Comparison of ENCODE assay signal across 1 fruit fly cellular context in the genomic region with DNA sequence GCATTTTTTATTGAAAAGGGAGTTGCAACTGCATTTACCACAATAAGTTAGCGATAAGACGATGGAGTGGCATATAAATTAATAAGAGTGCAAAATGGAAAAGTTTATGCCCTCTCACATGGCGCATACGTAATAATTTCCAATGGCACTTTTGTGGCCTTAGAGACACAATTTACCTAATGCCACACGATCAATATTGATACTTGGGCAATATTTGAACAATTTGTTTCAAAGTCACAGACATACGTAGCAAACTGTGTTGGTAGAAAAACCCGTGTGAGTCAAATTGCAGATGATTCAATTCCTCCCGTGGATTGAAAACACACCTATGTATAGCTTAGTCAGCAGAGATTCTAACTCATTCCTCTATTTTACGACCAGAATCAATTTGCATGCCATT.
TF ChIP-seq lines count a peak whose summit lies in the region.

No protein-coding gene starts in this region.

TF ChIP-seq in whole organism, embryonic, 481 proteins besides CTCF, POLR2A, EP300 and RAD21 (continued from another document and continues in another):
- TF ChIP-seq HLH3B (GFP tag; IDR thresholded peaks at IDR 0.05; lab: Robert Waterston, UW) (no peak), CG13424 (tag; optimal IDR thresholded peaks at IDR 0.05; lab: Kevin White, UChicago) (peak; percentile 34), Asciz (GFP tag; optimal IDR thresholded peaks at IDR 0.05; lab: Kevin White, UChicago) (peak; percentile 61), dmrt11E (tag; optimal IDR thresholded peaks at IDR 0.05; lab: Kevin White, UChicago) (no peak), sug (tag; optimal IDR thresholded peaks at IDR 0.05; lab: Kevin White, UChicago) (peak; percentile 6), Sry-β (GFP tag; optimal IDR thresholded peaks at IDR 0.05; lab: Kevin White, UChicago) (no peak), usp (GFP tag; optimal IDR thresholded peaks at IDR 0.05; lab: Kevin White, UChicago) (no peak), Ets97D (GFP tag; optimal IDR thresholded peaks at IDR 0.05; lab: Kevin White, UChicago) (no peak), onecut (GFP tag; IDR thresholded peaks at IDR 0.05; lab: Robert Waterston, UW) (peak; percentile 23), CG11695 (GFP tag; IDR thresholded peaks at IDR 0.05; lab: Robert Waterston, UW) (peak; percentile 21; the same call in 1 of the 3 replicates), CG7357 (GFP tag; IDR thresholded peaks at IDR 0.05; lab: Robert Waterston, UW) (no peak), CG8281 (tag; optimal IDR thresholded peaks at IDR 0.05; lab: Kevin White, UChicago) (peak; percentile 9), Meics (GFP tag; optimal IDR thresholded peaks at IDR 0.05; lab: Kevin White, UChicago) (peak; percentile 8), CG18476 (GFP tag; optimal IDR thresholded peaks at IDR 0.05; lab: Kevin White, UChicago) (no peak), eyg (GFP tag; optimal IDR thresholded peaks at IDR 0.05; lab: Kevin White, UChicago) (no peak), salm (tag; optimal IDR thresholded peaks at IDR 0.05; lab: Kevin White, UChicago) (peak; percentile 14), CG3847 (GFP tag; IDR thresholded peaks at IDR 0.05; lab: Robert Waterston, UW) (no peak), amos (GFP tag; IDR thresholded peaks at IDR 0.05; lab: Robert Waterston, UW; ENCODE audit: partially characterized antibody) (no peak), CG31365 (tag; optimal IDR thresholded peaks at IDR 0.05; lab: Kevin White, UChicago) (no peak), inv (GFP tag; IDR thresholded peaks at IDR 0.05; lab: Robert Waterston, UW; ENCODE audit: partially characterized antibody) (no peak), CG11696 (GFP tag; IDR thresholded peaks at IDR 0.05; lab: Robert Waterston, UW) (peak; percentile 37; the same call in 1 of the 2 replicates), Rx (GFP tag; IDR thresholded peaks at IDR 0.05; lab: Robert Waterston, UW) (peak; percentile 25; the same call in 1 of the 2 replicates), CG12219 (GFP tag; optimal IDR thresholded peaks at IDR 0.05; lab: Kevin White, UChicago) (peak; percentile 6), CG5180 (GFP tag; optimal IDR thresholded peaks at IDR 0.05; lab: Kevin White, UChicago) (peak; percentile 19), Jarid2 (GFP tag; optimal IDR thresholded peaks at IDR 0.05; lab: Kevin White, UChicago) (peak; percentile 29), CG13296 (GFP tag; optimal IDR thresholded peaks at IDR 0.05; lab: Kevin White, UChicago) (peak; percentile 68), Oli (tag; optimal IDR thresholded peaks at IDR 0.05; lab: Kevin White, UChicago) (no peak), CG10209 (GFP tag; optimal IDR thresholded peaks at IDR 0.05; lab: Kevin White, UChicago) (peak; percentile 20), CG6854 (GFP tag; optimal IDR thresholded peaks at IDR 0.05; lab: Kevin White, UChicago) (peak; percentile 51), p53 (GFP tag; optimal IDR thresholded peaks at IDR 0.05; lab: Kevin White, UChicago) (peak; percentile 45), HmgZ (tag; optimal IDR thresholded peaks at IDR 0.05; lab: Kevin White, UChicago) (no peak), CG1233 (GFP tag; optimal IDR thresholded peaks at IDR 0.05; lab: Kevin White, UChicago) (peak; percentile 40), YL-1 (GFP tag; optimal IDR thresholded peaks at IDR 0.05; lab: Kevin White, UChicago) (no peak), CG6683 (GFP tag; optimal IDR thresholded peaks at IDR 0.05; lab: Kevin White, UChicago) (peak; percentile 23), CG15479 (GFP tag; optimal IDR thresholded peaks at IDR 0.05; lab: Kevin White, UChicago) (no peak), Dll (GFP tag; IDR thresholded peaks at IDR 0.05; lab: Robert Waterston, UW; ENCODE audit: partially characterized antibody) (no peak), kah (GFP tag; optimal IDR thresholded peaks at IDR 0.05; lab: Kevin White, UChicago) (peak; percentile 6), jigr1 (GFP tag; IDR thresholded peaks at IDR 0.05; lab: Robert Waterston, UW) (no peak), Blimp-1 (GFP tag; optimal IDR thresholded peaks at IDR 0.05; lab: Kevin White, UChicago) (peak; percentile 5), Sry-δ (GFP tag; optimal IDR thresholded peaks at IDR 0.05; lab: Kevin White, UChicago) (no peak), BEAF-32 (GFP tag; optimal IDR thresholded peaks at IDR 0.05; lab: Kevin White, UChicago) (no peak), run (tag; optimal IDR thresholded peaks at IDR 0.05; lab: Kevin White, UChicago) (no peak), H2.0 (GFP tag; IDR thresholded peaks at IDR 0.05; lab: Robert Waterston, UW) (no peak), da (GFP tag; optimal IDR thresholded peaks at IDR 0.05; lab: Kevin White, UChicago) (no peak), ATbp (GFP tag; optimal IDR thresholded peaks at IDR 0.05; lab: Kevin White, UChicago) (peak; percentile 75), hth (optimal IDR thresholded peaks at IDR 0.05; lab: Kevin White, UChicago) (no peak), jing (GFP tag; optimal IDR thresholded peaks at IDR 0.05; lab: Kevin White, UChicago) (no peak), maf-S (GFP tag; optimal IDR thresholded peaks at IDR 0.05; lab: Kevin White, UChicago) (no peak), vvl (GFP tag; IDR thresholded peaks at IDR 0.05; lab: Robert Waterston, UW) (no peak), emc (GFP tag; optimal IDR thresholded peaks at IDR 0.05; lab: Kevin White, UChicago) (no peak), seq (GFP tag; IDR thresholded peaks at IDR 0.05; lab: Robert Waterston, UW) (peak; percentile 34; the same call in 1 of the 2 replicates), wek (GFP tag; optimal IDR thresholded peaks at IDR 0.05; lab: Kevin White, UChicago) (peak; percentile 69), CG6654 (GFP tag; optimal IDR thresholded peaks at IDR 0.05; lab: Kevin White, UChicago) (no peak), CG10543 (GFP tag; optimal IDR thresholded peaks at IDR 0.05; lab: Kevin White, UChicago) (peak; percentile 20), prd (optimal IDR thresholded peaks at IDR 0.05; lab: Kevin White, UChicago) (no peak), prd (GFP tag; IDR thresholded peaks at IDR 0.05; lab: Robert Waterston, UW) (no peak), bsh (GFP tag; optimal IDR thresholded peaks at IDR 0.05; lab: Kevin White, UChicago) (peak in 1 of 2 experiments; percentile 13), Doc3 (GFP tag; IDR thresholded peaks at IDR 0.05; lab: Robert Waterston, UW; ENCODE audit: partially characterized antibody) (no peak), knrl (GFP tag; IDR thresholded peaks at IDR 0.05; lab: Robert Waterston, UW; ENCODE audit: partially characterized antibody) (no peak), sima (GFP tag; optimal IDR thresholded peaks at IDR 0.05; lab: Kevin White, UChicago) (no peak), CG32767 (GFP tag; IDR thresholded peaks at IDR 0.05; lab: Robert Waterston, UW) (no peak), CG42726 (GFP tag; IDR thresholded peaks at IDR 0.05; lab: Robert Waterston, UW; ENCODE audit: partially characterized antibody) (no peak), az2 (GFP tag; optimal IDR thresholded peaks at IDR 0.05; lab: Kevin White, UChicago) (no peak), CG43689 (GFP tag; IDR thresholded peaks at IDR 0.05; lab: Robert Waterston, UW) (no peak), otp (GFP tag; IDR thresholded peaks at IDR 0.05; lab: Robert Waterston, UW) (no peak), CG3281 (GFP tag; optimal IDR thresholded peaks at IDR 0.05; lab: Kevin White, UChicago) (peak; percentile 21), CG33213 (GFP tag; optimal IDR thresholded peaks at IDR 0.05; lab: Kevin White, UChicago) (no peak), CG18599 (GFP tag; optimal IDR thresholded peaks at IDR 0.05; lab: Kevin White, UChicago) (peak; percentile 58), CG14014 (GFP tag; IDR thresholded peaks at IDR 0.05; lab: Robert Waterston, UW) (peak; percentile 22; the same call in 1 of the 2 replicates), fd64A (GFP tag; optimal IDR thresholded peaks at IDR 0.05; lab: Kevin White, UChicago) (peak; percentile 16), CG17359 (tag; optimal IDR thresholded peaks at IDR 0.05; lab: Kevin White, UChicago) (peak; percentile 38), CG1024 (GFP tag; IDR thresholded peaks at IDR 0.05; lab: Robert Waterston, UW) (0 out of 2 replicates have a peak, but pooled peaks have one; percentile 16), CG18619 (GFP tag; optimal IDR thresholded peaks at IDR 0.05; lab: Kevin White, UChicago) (peak; percentile 16), CG9817 (tag; optimal IDR thresholded peaks at IDR 0.05; lab: Kevin White, UChicago) (peak; percentile 25), Oaz (GFP tag; IDR thresholded peaks at IDR 0.05; lab: Robert Waterston, UW) (no peak), CG15269 (tag; optimal IDR thresholded peaks at IDR 0.05; lab: Kevin White, UChicago) (peak; percentile 31), B-H1 (GFP tag; IDR thresholded peaks at IDR 0.05; lab: Robert Waterston, UW) (no peak), CG12104 (GFP tag; optimal IDR thresholded peaks at IDR 0.05; lab: Kevin White, UChicago) (no peak), Tbp (GFP tag; optimal IDR thresholded peaks at IDR 0.05; lab: Kevin White, UChicago) (no peak), Trl (optimal IDR thresholded peaks at IDR 0.05; lab: Kevin White, UChicago) (no peak), Trl (GFP tag; optimal IDR thresholded peaks at IDR 0.05; lab: Kevin White, UChicago) (no peak), bowl (GFP tag; IDR thresholded peaks at IDR 0.05; lab: Robert Waterston, UW) (no peak), Vsx1 (GFP tag; optimal IDR thresholded peaks at IDR 0.05; lab: Kevin White, UChicago) (peak; percentile 18), gsb (GFP tag; IDR thresholded peaks at IDR 0.05; lab: Robert Waterston, UW) (no peak), CG9876 (GFP tag; optimal IDR thresholded peaks at IDR 0.05; lab: Kevin White, UChicago) (no peak), odd (GFP tag; optimal IDR thresholded peaks at IDR 0.05; lab: Kevin White, UChicago) (peak; percentile 32), Bdp1 (GFP tag; optimal IDR thresholded peaks at IDR 0.05; lab: Kevin White, UChicago) (no peak), CG16813 (GFP tag; IDR thresholded peaks at IDR 0.05; lab: Robert Waterston, UW; ENCODE audit: partially characterized antibody) (no peak), CG8290 (GFP tag; optimal IDR thresholded peaks at IDR 0.05; lab: Kevin White, UChicago) (no peak), CG8290 (tag; optimal IDR thresholded peaks at IDR 0.05; lab: Kevin White, UChicago) (peak in 1 of 2 experiments; percentile 63), CG15696 (tag; optimal IDR thresholded peaks at IDR 0.05; lab: Kevin White, UChicago) (no peak), CG3838 (GFP tag; optimal IDR thresholded peaks at IDR 0.05; lab: Kevin White, UChicago) (no peak), CG3407 (GFP tag; optimal IDR thresholded peaks at IDR 0.05; lab: Kevin White, UChicago) (peak; percentile 27), CG11247 (GFP tag; IDR thresholded peaks at IDR 0.05; lab: Robert Waterston, UW) (no peak), luna (GFP tag; optimal IDR thresholded peaks at IDR 0.05; lab: Kevin White, UChicago) (no peak), Six4 (GFP tag; optimal IDR thresholded peaks at IDR 0.05; lab: Kevin White, UChicago) (no peak), unpg (GFP tag; optimal IDR thresholded peaks at IDR 0.05; lab: Kevin White, UChicago) (peak; percentile 34), CG31224 (GFP tag; IDR thresholded peaks at IDR 0.05; lab: Robert Waterston, UW) (no peak), CG6813 (GFP tag; optimal IDR thresholded peaks at IDR 0.05; lab: Kevin White, UChicago) (peak; percentile 39), tin (GFP tag; optimal IDR thresholded peaks at IDR 0.05; lab: Kevin White, UChicago) (no peak), lab (GFP tag; optimal IDR thresholded peaks at IDR 0.05; lab: Kevin White, UChicago) (peak; percentile 70), lola (GFP tag; optimal IDR thresholded peaks at IDR 0.05; lab: Kevin White, UChicago) (no peak), PHDP (tag; optimal IDR thresholded peaks at IDR 0.05; lab: Kevin White, UChicago) (peak; percentile 4), psq (GFP tag; optimal IDR thresholded peaks at IDR 0.05; lab: Kevin White, UChicago) (no peak), fru (optimal IDR thresholded peaks at IDR 0.05; lab: Kevin White, UChicago) (no peak), CG12769 (tag; optimal IDR thresholded peaks at IDR 0.05; lab: Kevin White, UChicago) (peak; percentile 20), CG4328 (GFP tag; optimal IDR thresholded peaks at IDR 0.05; lab: Kevin White, UChicago) (peak; percentile 7), crc (GFP tag; optimal IDR thresholded peaks at IDR 0.05; lab: Kevin White, UChicago) (no peak), pita (GFP tag; optimal IDR thresholded peaks at IDR 0.05; lab: Kevin White, UChicago) (no peak), BtbVII (GFP tag; optimal IDR thresholded peaks at IDR 0.05; lab: Kevin White, UChicago) (peak; percentile 43), ci (GFP tag; IDR thresholded peaks at IDR 0.05; lab: Robert Waterston, UW) (0 out of 3 replicates have a peak, but pooled peaks have one; percentile 39), gce (GFP tag; IDR thresholded peaks at IDR 0.05; lab: Robert Waterston, UW) (no peak), CG6254 (GFP tag; optimal IDR thresholded peaks at IDR 0.05; lab: Kevin White, UChicago) (no peak), CG30020 (tag; optimal IDR thresholded peaks at IDR 0.05; lab: Kevin White, UChicago) (no peak), gem (tag; optimal IDR thresholded peaks at IDR 0.05; lab: Kevin White, UChicago) (peak; percentile 19), ranshi (GFP tag; IDR thresholded peaks at IDR 0.05; lab: Robert Waterston, UW) (peak; percentile 23; the same call in 1 of the 2 replicates), sd (tag; optimal IDR thresholded peaks at IDR 0.05; lab: Kevin White, UChicago) (no peak), Hmr (GFP tag; optimal IDR thresholded peaks at IDR 0.05; lab: Kevin White, UChicago) (peak; percentile 19), ken (GFP tag; IDR thresholded peaks at IDR 0.05; lab: Robert Waterston, UW) (no peak), repo (GFP tag; optimal IDR thresholded peaks at IDR 0.05; lab: Kevin White, UChicago) (no peak), HmgD (GFP tag; optimal IDR thresholded peaks at IDR 0.05; lab: Kevin White, UChicago) (no peak), scrt (GFP tag; optimal IDR thresholded peaks at IDR 0.05; lab: Kevin White, UChicago) (no peak), Sox102F (GFP tag; optimal IDR thresholded peaks at IDR 0.05; lab: Kevin White, UChicago) (no peak), C15 (GFP tag; IDR thresholded peaks at IDR 0.05; lab: Robert Waterston, UW) (no peak), fd102C (GFP tag; optimal IDR thresholded peaks at IDR 0.05; lab: Kevin White, UChicago) (no peak), CG12659 (GFP tag; optimal IDR thresholded peaks at IDR 0.05; lab: Kevin White, UChicago) (peak; percentile 16), Camta (GFP tag; optimal IDR thresholded peaks at IDR 0.05; lab: Kevin White, UChicago) (peak; percentile 27), HHEX (GFP tag; optimal IDR thresholded peaks at IDR 0.05; lab: Kevin White, UChicago) (peak; percentile 58), h (optimal IDR thresholded peaks at IDR 0.05; lab: Kevin White, UChicago) (no peak), CG11504 (tag; optimal IDR thresholded peaks at IDR 0.05; lab: Kevin White, UChicago) (peak; percentile 29)
